Worm (Caenorhabditis elegans) whole organism, late embryonic: ENCODE data around the gene srd-39.

Experiments
- ceh-19 ChIP-seq: fragments of 200-800 bp; sonication (Bioruptor generic); optimal IDR thresholded peaks from 2 replicates; lab custom pipeline; 2018; ENCODE audit warnings: mild to moderate bottlenecking, missing genetic modification characterization, missing compliant biosample characterization
- ceh-9 ChIP-seq: sonication (generic microtip); optimal IDR thresholded peaks from 2 replicates; lab custom pipeline; 2016; ENCODE audit warnings: mild to moderate bottlenecking, missing genetic modification characterization, inconsistent platforms, missing compliant biosample characterization
- fkh-10 ChIP-seq: fragments of 150-350 bp; optimal IDR thresholded peaks from 2 replicates; lab custom pipeline; 2014; ENCODE audit warnings: missing biosample characterization, missing genetic modification reagents, missing genetic modification characterization
- madf-2 ChIP-seq: sonication (generic microtip); optimal IDR thresholded peaks from 2 replicates; lab custom pipeline; 2017; ENCODE audit warnings: missing genetic modification characterization, missing compliant biosample characterization
- pag-3 ChIP-seq: sonication (generic microtip); optimal IDR thresholded peaks from 2 replicates; lab custom pipeline; 2016; ENCODE audit warnings: missing compliant biosample characterization, missing genetic modification characterization, borderline replicate concordance
- pqm-1 ChIP-seq: sonication (generic microtip); optimal IDR thresholded peaks from 2 replicates; lab custom pipeline; 2016; ENCODE audit warnings: missing genetic modification characterization, missing compliant biosample characterization
- pros-1 ChIP-seq: fragments of 150-350 bp; optimal IDR thresholded peaks from 2 replicates; lab custom pipeline; 2014; ENCODE audit warnings: missing biosample characterization, missing genetic modification reagents, missing genetic modification characterization
- sox-2 ChIP-seq: fragments of 200-800 bp; sonication (Bioruptor generic); IDR thresholded peaks from 2 replicates; pipeline ENCODE4 v1.3.6; 2022; ENCODE audit warnings: missing genetic modification reagents, missing genetic modification characterization, missing compliant biosample characterization

DNA sequence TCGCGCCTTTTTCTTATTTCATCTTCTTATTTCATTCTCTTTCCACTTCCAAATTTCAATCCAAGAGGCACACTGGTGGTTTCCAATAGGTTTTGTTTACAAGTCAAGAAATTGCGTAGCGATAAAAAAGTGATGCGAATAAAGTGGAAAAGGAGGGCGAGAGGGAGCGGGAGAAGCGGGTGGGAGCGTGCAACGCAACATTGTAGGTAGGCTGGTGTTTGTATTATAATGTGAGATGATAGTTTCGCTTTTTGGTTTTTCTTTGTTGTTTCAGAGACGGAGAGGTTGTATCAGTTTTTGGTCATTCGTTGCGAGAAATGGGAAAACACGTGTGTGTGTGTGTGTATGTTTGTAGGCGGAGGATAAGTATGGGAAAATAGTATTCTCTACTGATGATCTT lies 50.2 kb downstream of the srd-39 start:
- TF ChIP-seq fkh-10 (no peak), ceh-9 (tag; lab: Kevin White, UChicago) (no peak), pqm-1 (tag; lab: Kevin White, UChicago) (no peak), pag-3 (tag; lab: Kevin White, UChicago) (no peak), pros-1 (tag; lab: Kevin White, UChicago) (no peak), madf-2 (no peak), sox-2 (GFP tag; lab: Robert Waterston, UW) (no peak), ceh-19 (no peak)
